ENCODE assay signal across 6 worm cellular contexts in genomic region chrIII:64747-65625, ce11.
TF ChIP-seq lines count a peak whose summit lies in the region.

No protein-coding gene starts in this region.

TF ChIP-seq in whole organism, L1 larva, 84 proteins besides CTCF, POLR2A, EP300 and RAD21:
- TF ChIP-seq ceh-88 (GFP tag; IDR thresholded peaks at IDR 0.05; lab: Robert Waterston, UW) (0 out of 2 replicates have a peak, but pooled peaks have one; percentile 19), hlh-4 (tag; optimal IDR thresholded peaks at IDR 0.05; lab: Kevin White, UChicago) (no peak), efl-1 (optimal IDR thresholded peaks at IDR 0.05; lab: Kevin White, UChicago) (no peak), efl-1 (GFP tag; optimal IDR thresholded peaks at IDR 0.05 in 1 of 2; lab: Kevin White, UChicago) (peak in 1 of 2 experiments; percentile 79), mab-9 (GFP tag; IDR thresholded peaks at IDR 0.05; lab: Robert Waterston, UW) (0 out of 2 replicates have a peak, but pooled peaks have one; percentile 5)

TF ChIP-seq in whole organism, L2 larva, 48 proteins besides CTCF, POLR2A, EP300 and RAD21:
- TF ChIP-seq nhr-237 (tag; optimal IDR thresholded peaks at IDR 0.05; lab: Kevin White, UChicago) (no peak), gmeb-1 (tag; optimal IDR thresholded peaks at IDR 0.05; lab: Kevin White, UChicago) (no peak), Y55F3AM.14 (GFP tag; optimal IDR thresholded peaks at IDR 0.05; lab: Kevin White, UChicago) (no peak), alr-1 (tag; optimal IDR thresholded peaks at IDR 0.05; lab: Kevin White, UChicago) (no peak), elt-3 (tag; optimal IDR thresholded peaks at IDR 0.05; lab: Kevin White, UChicago) (no peak), lin-13 (GFP tag; optimal IDR thresholded peaks at IDR 0.05; lab: Kevin White, UChicago) (no peak), ZK546.5 (tag; optimal IDR thresholded peaks at IDR 0.05; lab: Kevin White, UChicago) (no peak), nhr-11 (tag; optimal IDR thresholded peaks at IDR 0.05; lab: Kevin White, UChicago) (no peak), nhr-25 (tag; optimal IDR thresholded peaks at IDR 0.05; lab: Kevin White, UChicago) (no peak), lin-11 (tag; optimal IDR thresholded peaks at IDR 0.05; lab: Kevin White, UChicago) (peak; percentile 9), unc-62 (GFP tag; optimal IDR thresholded peaks at IDR 0.05; lab: Kevin White, UChicago) (no peak), ceh-16 (tag; optimal IDR thresholded peaks at IDR 0.05; lab: Kevin White, UChicago) (no peak), sem-4 (tag; optimal IDR thresholded peaks at IDR 0.05; lab: Kevin White, UChicago) (no peak), lsy-2 (tag; optimal IDR thresholded peaks at IDR 0.05; lab: Kevin White, UChicago) (peak in 1 of 2 experiments; percentile 29), nhr-10 (tag; optimal IDR thresholded peaks at IDR 0.05; lab: Kevin White, UChicago) (no peak), egl-27 (tag; optimal IDR thresholded peaks at IDR 0.05; lab: Kevin White, UChicago) (no peak), unc-55 (GFP tag; optimal IDR thresholded peaks at IDR 0.05; lab: Kevin White, UChicago) (no peak)

TF ChIP-seq in whole organism, L3 larva, 47 proteins besides CTCF, POLR2A, EP300 and RAD21:
- TF ChIP-seq ama-1 (optimal IDR thresholded peaks at IDR 0.05; lab: Kevin White, UChicago) (peak; percentile 80), hmg-11 (tag; optimal IDR thresholded peaks at IDR 0.05; lab: Kevin White, UChicago) (no peak)

TF ChIP-seq in whole organism, L4 larva, 104 proteins besides CTCF, POLR2A, EP300 and RAD21:
- TF ChIP-seq duxl-1 (tag; optimal IDR thresholded peaks at IDR 0.05; lab: Kevin White, UChicago; ENCODE audit: poor library complexity) (no peak), lin-13 (GFP tag; optimal IDR thresholded peaks at IDR 0.05; lab: Kevin White, UChicago) (no peak), madf-5 (GFP tag; IDR thresholded peaks at IDR 0.05; lab: Robert Waterston, UW) (0 out of 4 replicates have a peak, but pooled peaks of 1 of the 2 experiments have one; percentile 5), lsy-2 (tag; optimal IDR thresholded peaks at IDR 0.05; lab: Kevin White, UChicago) (peak in 1 of 2 experiments; percentile 14), F37D6.2 (tag; optimal IDR thresholded peaks at IDR 0.05; lab: Kevin White, UChicago) (no peak), nhr-25 (tag; optimal IDR thresholded peaks at IDR 0.05; lab: Kevin White, UChicago; ENCODE audit: borderline replicate concordance, insufficient read depth) (peak; percentile 26), daf-8 (GFP tag; IDR thresholded peaks at IDR 0.05; lab: Robert Waterston, UW) (no peak), nhr-28 (tag; optimal IDR thresholded peaks at IDR 0.05; lab: Kevin White, UChicago) (peak; percentile 7), hmg-1.1 (GFP tag; IDR thresholded peaks at IDR 0.05; lab: Robert Waterston, UW) (peak; percentile 31; the same call in 1 of the 2 replicates), arid-1 (GFP tag; conservative IDR thresholded peaks at IDR 0.05; lab: Robert Waterston, UW) (0 out of 2 replicates have a peak, but pooled peaks have one; percentile 2), jun-1 (tag; optimal IDR thresholded peaks at IDR 0.05; lab: Kevin White, UChicago) (no peak), ama-1 (optimal IDR thresholded peaks at IDR 0.05; lab: Kevin White, UChicago) (peak; percentile 60), zip-11 (GFP tag; IDR thresholded peaks at IDR 0.05; lab: Robert Waterston, UW) (no peak), lin-38 (GFP tag; IDR thresholded peaks at IDR 0.05; lab: Robert Waterston, UW) (no peak), set-16 (GFP tag; IDR thresholded peaks at IDR 0.05; lab: Robert Waterston, UW) (peak; percentile 53; the same call in 1 of the 2 replicates), mdt-29 (GFP tag; IDR thresholded peaks at IDR 0.05; lab: Robert Waterston, UW) (0 out of 2 replicates have a peak, but pooled peaks have one; percentile 25), aha-1 (tag; lab: Kevin White, UChicago) (peak; percentile 98)

TF ChIP-seq in whole organism, late embryonic, 69 proteins besides CTCF, POLR2A, EP300 and RAD21:
- TF ChIP-seq eyg-1 (tag; optimal IDR thresholded peaks at IDR 0.05; lab: Kevin White, UChicago) (no peak), mec-3 (tag; optimal IDR thresholded peaks at IDR 0.05; lab: Kevin White, UChicago; ENCODE audit: borderline replicate concordance) (peak; percentile 9)

TF ChIP-seq in whole organism, young adult, 124 proteins besides CTCF, POLR2A, EP300 and RAD21 (continues in another document):
- no peak for TF ChIP-seq unc-62 (GFP tag; optimal IDR thresholded peaks at IDR 0.05; lab: Kevin White, UChicago)
- TF ChIP-seq pha-4 (tag; optimal IDR thresholded peaks at IDR 0.05; lab: Kevin White, UChicago): no peak
- no peak for TF ChIP-seq zim-3 (tag; optimal IDR thresholded peaks at IDR 0.05; lab: Kevin White, UChicago)
- no peak for TF ChIP-seq ekl-4 (GFP tag; IDR thresholded peaks at IDR 0.05; lab: Robert Waterston, UW)
- TF ChIP-seq bed-1 (GFP tag; IDR thresholded peaks at IDR 0.05; lab: Robert Waterston, UW): no peak
- no peak for TF ChIP-seq F10E7.11 (tag; optimal IDR thresholded peaks at IDR 0.05; lab: Kevin White, UChicago)
- no peak for TF ChIP-seq lin-40 (tag; optimal IDR thresholded peaks at IDR 0.05; lab: Kevin White, UChicago)
- no peak for TF ChIP-seq Y53G8AR.9 (GFP tag; conservative IDR thresholded peaks at IDR 0.05; lab: Robert Waterston, UW)
- TF ChIP-seq mes-4 (tag; optimal IDR thresholded peaks at IDR 0.05; lab: Kevin White, UChicago): no peak
- no peak for TF ChIP-seq nhr-179 (tag; optimal IDR thresholded peaks at IDR 0.05; lab: Kevin White, UChicago)
- TF ChIP-seq chd-7 (tag; optimal IDR thresholded peaks at IDR 0.05; lab: Kevin White, UChicago): no peak
- no peak for TF ChIP-seq sdz-38 (tag; optimal IDR thresholded peaks at IDR 0.05; lab: Kevin White, UChicago)
- TF ChIP-seq F49E8.2 (tag; optimal IDR thresholded peaks at IDR 0.05; lab: Kevin White, UChicago; ENCODE audit: insufficient read depth): no peak
- 0 out of 2 replicates have a peak, but pooled peaks have one; percentile 3 for TF ChIP-seq egrh-3 (GFP tag; IDR thresholded peaks at IDR 0.05; lab: Robert Waterston, UW)
- peak; percentile 62; the same call in 1 of the 2 replicates for TF ChIP-seq zfh-2 (GFP tag; conservative IDR thresholded peaks at IDR 0.05; lab: Robert Waterston, UW)
- no peak for TF ChIP-seq lag-1 (GFP tag; IDR thresholded peaks at IDR 0.05; lab: Robert Waterston, UW)
- no peak for TF ChIP-seq attf-5 (GFP tag; optimal IDR thresholded peaks at IDR 0.05; lab: Kevin White, UChicago)
- no peak for TF ChIP-seq bed-2 (GFP tag; IDR thresholded peaks at IDR 0.05; lab: Robert Waterston, UW)
- TF ChIP-seq T26A5.8 (tag; optimal IDR thresholded peaks at IDR 0.05; lab: Kevin White, UChicago): no peak
- TF ChIP-seq hmg-20 (GFP tag; IDR thresholded peaks at IDR 0.05; lab: Robert Waterston, UW): no peak
- no peak for TF ChIP-seq D2030.7 (GFP tag; IDR thresholded peaks at IDR 0.05; lab: Robert Waterston, UW)
- peak; percentile 36 for TF ChIP-seq F52B5.7 (tag; optimal IDR thresholded peaks at IDR 0.05; lab: Kevin White, UChicago)
- no peak for TF ChIP-seq B0019.2 (GFP tag; conservative IDR thresholded peaks at IDR 0.05; lab: Robert Waterston, UW)
- no peak for TF ChIP-seq ceh-79 (tag; optimal IDR thresholded peaks at IDR 0.05; lab: Kevin White, UChicago)
- TF ChIP-seq repo-1 (tag; optimal IDR thresholded peaks at IDR 0.05; lab: Kevin White, UChicago): no peak
- TF ChIP-seq F37B4.10 (GFP tag; IDR thresholded peaks at IDR 0.05; lab: Robert Waterston, UW): no peak
- no peak for TF ChIP-seq ztf-26 (tag; optimal IDR thresholded peaks at IDR 0.05; lab: Kevin White, UChicago)
- 0 out of 2 replicates have a peak, but pooled peaks have one; percentile 40 for TF ChIP-seq ceh-40 (GFP tag; IDR thresholded peaks at IDR 0.05; lab: Robert Waterston, UW)
- no peak for TF ChIP-seq B0261.1 (tag; optimal IDR thresholded peaks at IDR 0.05; lab: Kevin White, UChicago)
- no peak for TF ChIP-seq unc-130 (GFP tag; optimal IDR thresholded peaks at IDR 0.05; lab: Kevin White, UChicago)
- no peak for TF ChIP-seq ztf-22 (GFP tag; optimal IDR thresholded peaks at IDR 0.05; lab: Kevin White, UChicago)
- 0 out of 2 replicates have a peak, but pooled peaks have one; percentile 40 for TF ChIP-seq B0336.3 (GFP tag; IDR thresholded peaks at IDR 0.05; lab: Robert Waterston, UW)
- no peak for TF ChIP-seq madf-10 (tag; optimal IDR thresholded peaks at IDR 0.05; lab: Kevin White, UChicago)
- TF ChIP-seq lsy-27 (tag; optimal IDR thresholded peaks at IDR 0.05; lab: Kevin White, UChicago; ENCODE audit: borderline replicate concordance, insufficient read depth): no peak
- TF ChIP-seq hmg-1.2 (GFP tag; IDR thresholded peaks at IDR 0.05; lab: Robert Waterston, UW): peak; percentile 28; the same call in 1 of the 2 replicates
- no peak for TF ChIP-seq ztf-18 (tag; optimal IDR thresholded peaks at IDR 0.05; lab: Kevin White, UChicago)
- TF ChIP-seq egl-18 (GFP tag; IDR thresholded peaks at IDR 0.05; lab: Robert Waterston, UW): no peak
- TF ChIP-seq gei-17 (GFP tag; optimal IDR thresholded peaks at IDR 0.05; lab: Kevin White, UChicago): no peak
- 0 out of 2 replicates have a peak, but pooled peaks have one; percentile 64 for TF ChIP-seq madf-3 (GFP tag; IDR thresholded peaks at IDR 0.05; lab: Robert Waterston, UW)
- TF ChIP-seq ztf-28 (GFP tag; IDR thresholded peaks at IDR 0.05; lab: Robert Waterston, UW): no peak
- no peak for TF ChIP-seq C06A6.2 (GFP tag; conservative IDR thresholded peaks at IDR 0.05; lab: Robert Waterston, UW)
- TF ChIP-seq nhr-120 (GFP tag; IDR thresholded peaks at IDR 0.05; lab: Robert Waterston, UW): no peak
- no peak for TF ChIP-seq ceh-58 (GFP tag; IDR thresholded peaks at IDR 0.05; lab: Robert Waterston, UW)
- TF ChIP-seq lin-35 (GFP tag; optimal IDR thresholded peaks at IDR 0.05; lab: Kevin White, UChicago): no peak
- no peak for TF ChIP-seq him-1 (tag; optimal IDR thresholded peaks at IDR 0.05; lab: Kevin White, UChicago)
- no peak for TF ChIP-seq Y56A3A.18 (GFP tag; IDR thresholded peaks at IDR 0.05; lab: Robert Waterston, UW)
- TF ChIP-seq F23B12.7 (tag; optimal IDR thresholded peaks at IDR 0.05; lab: Kevin White, UChicago; ENCODE audit: insufficient read depth): no peak
- TF ChIP-seq nfya-1 (tag; optimal IDR thresholded peaks at IDR 0.05; lab: Kevin White, UChicago; ENCODE audit: borderline replicate concordance, insufficient read depth): no peak
- TF ChIP-seq hlh-26 (GFP tag; conservative IDR thresholded peaks at IDR 0.05; lab: Robert Waterston, UW): no peak
- TF ChIP-seq dpff-1 (tag; optimal IDR thresholded peaks at IDR 0.05; lab: Kevin White, UChicago): peak; percentile 13
- no peak for TF ChIP-seq F55B11.4 (tag; optimal IDR thresholded peaks at IDR 0.05; lab: Kevin White, UChicago; ENCODE audit: borderline replicate concordance, insufficient read depth)
- TF ChIP-seq F39B2.1 (GFP tag; IDR thresholded peaks at IDR 0.05; lab: Robert Waterston, UW): no peak
